Worm (Caenorhabditis elegans): Measurements from ENCODE around the gene clec-145.

- TF ChIP-seq ztf-23 (GFP tag; IDR thresholded peaks at IDR 0.05) (no peak), klf-2 (GFP tag; conservative IDR thresholded peaks at IDR 0.05) (no peak), flt-1 (GFP tag; IDR thresholded peaks at IDR 0.05) (no peak)
Observed at ce11 chrII:13637464-13637863, 47.1 kb upstream of the clec-145 start.

All from whole organism, midembryonic.